Worm (Caenorhabditis elegans) whole organism, young adult: ENCODE data around the gene F55C5.10.

Experiments
- B0035.1 ChIP-seq: sonication (generic microtip); optimal IDR thresholded peaks from 2 replicates; lab custom pipeline; 2016; ENCODE audit warnings: missing genetic modification characterization, mild to moderate bottlenecking, missing compliant biosample characterization, missing genotype, missing genetic modification reagents
- C17E4.6 ChIP-seq: fragments of 200-800 bp; sonication (Bioruptor generic); IDR thresholded peaks from 2 replicates; pipeline ENCODE4 v1.3.6; 2022; ENCODE audit warnings: missing genetic modification reagents, missing genetic modification characterization, missing compliant biosample characterization
- T07F8.4 ChIP-seq: sonication (generic microtip); optimal IDR thresholded peaks from 2 replicates; lab custom pipeline; 2016; ENCODE audit warnings: mild to moderate bottlenecking, missing genetic modification characterization, moderate library complexity, missing compliant biosample characterization
- attf-6 ChIP-seq: fragments of 200-800 bp; sonication (Bioruptor generic); IDR thresholded peaks from 2 replicates; pipeline ENCODE4 v1.3.6; 2022; ENCODE audit warnings: missing genetic modification reagents, missing genetic modification characterization, missing compliant biosample characterization
- ekl-4 ChIP-seq: fragments of 200-800 bp; sonication (Bioruptor generic); IDR thresholded peaks from 2 replicates; pipeline ENCODE4 v1.3.6; 2022; ENCODE audit warnings: missing genetic modification reagents, missing genetic modification characterization, missing compliant biosample characterization
- gei-17 ChIP-seq: fragments of 200-800 bp; sonication (Bioruptor generic); optimal IDR thresholded peaks from 2 replicates; lab custom pipeline; 2018; ENCODE audit warnings: mild to moderate bottlenecking, missing genetic modification characterization, missing compliant biosample characterization
- lin-40 ChIP-seq: sonication (generic microtip); optimal IDR thresholded peaks from 2 replicates; lab custom pipeline; 2016; ENCODE audit warnings: missing genetic modification characterization, mild to moderate bottlenecking, missing compliant biosample characterization, missing genotype, missing genetic modification reagents
- nfya-1 ChIP-seq: sonication (generic microtip); optimal IDR thresholded peaks from 2 replicates; lab custom pipeline; 2017; ENCODE audit warnings: antibody characterized with exemption, missing compliant biosample characterization, missing genetic modification characterization, borderline replicate concordance; ENCODE audit not compliant: insufficient read depth
- nfya-2 ChIP-seq: fragments of 200-800 bp; sonication (Bioruptor generic); IDR thresholded peaks from 2 replicates; pipeline ENCODE4 v1.3.6; 2022; ENCODE audit warnings: missing genetic modification reagents, missing genetic modification characterization, missing compliant biosample characterization
- rpc-1 ChIP-seq, 2 experiments: fragments of 150-350 bp in 1 of 2; sonication (generic microtip) in 1 of 2; optimal IDR thresholded peaks; 2 replicates each; lab custom pipeline; 2014 to 2018; ENCODE audit warnings: missing biosample characterization in 1 of 2, missing genetic modification characterization in 1 of 2, missing genetic modification reagents in 1 of 2, missing genotype in 1 of 2

Gene F55C5.10

DNA sequence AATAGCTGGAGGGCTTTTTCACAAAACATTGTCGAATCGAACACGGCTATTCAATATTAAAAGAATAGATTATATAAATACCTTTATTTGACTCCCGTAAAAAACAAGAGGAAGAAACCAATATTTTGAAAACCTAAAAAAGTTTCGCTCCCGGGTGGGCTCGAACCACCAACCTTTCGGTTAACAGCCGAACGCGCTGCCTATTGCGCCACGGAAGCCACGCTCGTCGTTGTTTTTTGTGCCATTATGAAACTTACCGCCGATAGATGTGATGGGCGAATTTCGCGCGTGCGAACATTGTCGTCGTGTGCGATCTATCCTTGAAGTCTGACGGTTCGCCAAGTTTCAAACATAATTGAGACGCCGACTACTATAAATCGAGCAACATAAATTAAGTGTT, 48.5 kb downstream of the F55C5.10 start (continued):
- no peak for TF ChIP-seq nfya-2
- TF ChIP-seq gei-17 = no peak
- TF ChIP-seq T07F8.4 (tag; lab: Kevin White, UChicago) = no peak
- no peak for TF ChIP-seq C17E4.6 (GFP tag; lab: Robert Waterston, UW)
- TF ChIP-seq rpc-1 (optimal IDR thresholded peaks at IDR 0.05; lab: Kevin White, UChicago) = peak; percentile 68
- peak; percentile 83 for TF ChIP-seq rpc-1 (tag; optimal IDR thresholded peaks at IDR 0.05; lab: Kevin White, UChicago)
- no peak for TF ChIP-seq ekl-4
- no peak for TF ChIP-seq attf-6 (GFP tag; lab: Robert Waterston, UW)
- no peak for TF ChIP-seq B0035.1 (tag; lab: Kevin White, UChicago)
- TF ChIP-seq nfya-1 (tag; lab: Kevin White, UChicago) = no peak
- TF ChIP-seq lin-40 = no peak
- TF ChIP-seq, all 124 proteins: peak for 27
